Fruit fly (Drosophila melanogaster): Measurements from ENCODE around the gene Fum3.

- TF ChIP-seq lola (GFP tag; optimal IDR thresholded peaks at IDR 0.05) (peak in 1 of 3 experiments; percentile 47), CG4328 (GFP tag; optimal IDR thresholded peaks at IDR 0.05) (no peak), CG8388 (GFP tag; optimal IDR thresholded peaks at IDR 0.05) (peak; percentile 30), CG13424 (tag; optimal IDR thresholded peaks at IDR 0.05) (peak; percentile 48), seq (GFP tag; IDR thresholded peaks at IDR 0.05) (no peak), H15 (GFP tag; IDR thresholded peaks at IDR 0.05) (no peak), kah (GFP tag; optimal IDR thresholded peaks at IDR 0.05) (no peak), Gug (GFP tag; IDR thresholded peaks at IDR 0.05) (no peak), Aef1 (GFP tag; IDR thresholded peaks at IDR 0.05) (no peak), CG3163 (GFP tag; optimal IDR thresholded peaks at IDR 0.05) (no peak), Neu2 (GFP tag; optimal IDR thresholded peaks at IDR 0.05; ENCODE audit: borderline replicate concordance) (no peak), nmo (GFP tag; optimal IDR thresholded peaks at IDR 0.05) (peak; percentile 53), CG10147 (GFP tag; optimal IDR thresholded peaks at IDR 0.05) (peak; percentile 18), GATAe (GFP tag; conservative IDR thresholded peaks at IDR 0.05) (no peak)
Observed at dm6 chr3L:11466985-11467384, 1.3 kb upstream of the Fum3 start.

All from whole organism, embryonic.